Worm (Caenorhabditis elegans) whole organism, L2 larva: ENCODE measurements around the gene klp-12.

Experiments
- C34F6.9 ChIP-seq: fragments of 150-350 bp; optimal IDR thresholded peaks from 2 replicates; lab custom pipeline; 2014; ENCODE audit warnings: missing biosample characterization, missing genetic modification characterization
- F13H6.1 ChIP-seq: sonication (generic microtip); optimal IDR thresholded peaks from 2 replicates; lab custom pipeline; 2016; ENCODE audit warnings: missing genetic modification characterization, missing compliant biosample characterization
- Y55F3AM.14 ChIP-seq: fragments of 200-800 bp; sonication (Bioruptor generic); optimal IDR thresholded peaks from 2 replicates; lab custom pipeline; 2018; ENCODE audit warnings: mild to moderate bottlenecking, missing genetic modification characterization, missing compliant biosample characterization
- aly-2 ChIP-seq: fragments of 150-350 bp; optimal IDR thresholded peaks from 2 replicates; lab custom pipeline; 2014; ENCODE audit warnings: missing biosample characterization, missing genetic modification characterization
- blmp-1 ChIP-seq: sonication (generic microtip); optimal IDR thresholded peaks from 2 replicates; lab custom pipeline; 2017; ENCODE audit warnings: missing genetic modification characterization, mild to moderate bottlenecking, missing compliant biosample characterization, antibody characterized with exemption, moderate library complexity; ENCODE audit not compliant: insufficient read depth
- crh-2 ChIP-seq: sonication (generic microtip); optimal IDR thresholded peaks from 2 replicates; lab custom pipeline; 2017; ENCODE audit warnings: missing biosample characterization, missing genetic modification characterization
- dmd-4 ChIP-seq: sonication (generic microtip); optimal IDR thresholded peaks from 2 replicates; lab custom pipeline; 2017; ENCODE audit warnings: missing biosample characterization, missing genetic modification characterization
- egl-27 ChIP-seq: sonication (generic microtip); optimal IDR thresholded peaks from 3 replicates; lab custom pipeline; 2017; ENCODE audit warnings: missing biosample characterization, missing genetic modification reagents, missing genetic modification characterization
- elt-3 ChIP-seq: sonication (generic microtip); optimal IDR thresholded peaks from 2 replicates; lab custom pipeline; 2017; ENCODE audit warnings: missing biosample characterization, missing genetic modification characterization
- fos-1 ChIP-seq: fragments of 150-350 bp; optimal IDR thresholded peaks from 2 replicates; lab custom pipeline; 2014; ENCODE audit warnings: missing biosample characterization, missing genetic modification characterization
- gmeb-1 ChIP-seq: fragments of 150-350 bp; optimal IDR thresholded peaks from 2 replicates; lab custom pipeline; 2014; ENCODE audit warnings: missing biosample characterization, missing genetic modification characterization
- lin-13 ChIP-seq: fragments of 150-350 bp; optimal IDR thresholded peaks from 2 replicates; lab custom pipeline; 2014; ENCODE audit warnings: missing biosample characterization, missing genetic modification reagents, missing genetic modification characterization
- lsy-2 ChIP-seq, 2 experiments: fragments of 150-350 bp in 1 of 2; sonication (generic microtip) in 1 of 2; optimal IDR thresholded peaks; 2 replicates each; lab custom pipeline; 2014 to 2017; ENCODE audit warnings: missing biosample characterization in 2 of 2, missing genetic modification characterization in 2 of 2
- mab-5 ChIP-seq: fragments of 150-350 bp; optimal IDR thresholded peaks from 2 replicates; lab custom pipeline; 2014; ENCODE audit warnings: missing biosample characterization, missing genetic modification characterization
- mbf-1 ChIP-seq: sonication (generic microtip); optimal IDR thresholded peaks from 2 replicates; lab custom pipeline; 2017; ENCODE audit warnings: missing biosample characterization, missing genetic modification characterization
- nhr-10 ChIP-seq: sonication (generic microtip); optimal IDR thresholded peaks from 2 replicates; lab custom pipeline; 2017; ENCODE audit warnings: missing biosample characterization, missing genetic modification characterization
- nhr-12 ChIP-seq: fragments of 150-350 bp; optimal IDR thresholded peaks from 2 replicates; lab custom pipeline; 2014; ENCODE audit warnings: missing biosample characterization, missing genetic modification characterization
- nhr-129 ChIP-seq: fragments of 150-350 bp; optimal IDR thresholded peaks from 2 replicates; lab custom pipeline; 2014; ENCODE audit warnings: missing biosample characterization, missing genetic modification characterization
- nhr-25 ChIP-seq: fragments of 150-350 bp; sonication (generic microtip); optimal IDR thresholded peaks from 3 replicates; lab custom pipeline; 2014; ENCODE audit warnings: missing biosample characterization, missing genetic modification characterization
- nhr-6 ChIP-seq: fragments of 150-350 bp; optimal IDR thresholded peaks from 2 replicates; lab custom pipeline; 2014; ENCODE audit warnings: missing biosample characterization, missing genetic modification characterization
- peb-1 ChIP-seq: fragments of 150-350 bp; optimal IDR thresholded peaks from 2 replicates; lab custom pipeline; 2014; ENCODE audit warnings: missing biosample characterization, missing genetic modification characterization
- sem-4 ChIP-seq: fragments of 150-350 bp; optimal IDR thresholded peaks from 2 replicates; lab custom pipeline; 2014; ENCODE audit warnings: missing biosample characterization, missing genetic modification reagents, missing genetic modification characterization
- sma-3 ChIP-seq: sonication (generic microtip); optimal IDR thresholded peaks from 2 replicates; lab custom pipeline; 2016; ENCODE audit warnings: missing genetic modification reagents, missing genetic modification characterization, missing compliant biosample characterization
- sma-9 ChIP-seq, 2 experiments: fragments of 150-350 bp in 1 of 2; sonication (generic microtip) in 1 of 2; optimal IDR thresholded peaks; 2 replicates each; lab custom pipeline; 2014 to 2016; ENCODE audit warnings: missing genetic modification characterization in 2 of 2, mild to moderate bottlenecking in 1 of 2, missing biosample characterization in 1 of 2, missing compliant biosample characterization in 1 of 2, missing genetic modification reagents in 1 of 2, moderate library complexity in 1 of 2
- snpc-4 ChIP-seq: fragments of 150-350 bp; optimal IDR thresholded peaks from 2 replicates; lab custom pipeline; 2014; ENCODE audit warnings: missing biosample characterization, missing genetic modification characterization
- unc-55 ChIP-seq: fragments of 150-350 bp; sonication (generic microtip); optimal IDR thresholded peaks from 3 replicates; lab custom pipeline; 2014; ENCODE audit warnings: missing biosample characterization, missing genetic modification reagents, missing genetic modification characterization
- unc-62 ChIP-seq: fragments of 150-350 bp; optimal IDR thresholded peaks from 2 replicates; lab custom pipeline; 2014; ENCODE audit warnings: missing biosample characterization, missing genetic modification reagents, missing genetic modification characterization
- ztf-1 ChIP-seq: fragments of 200-800 bp; sonication (Bioruptor generic); conservative IDR thresholded peaks from 2 replicates; pipeline ENCODE4 v1.3.6; 2022; ENCODE audit warnings: missing genetic modification characterization, missing compliant biosample characterization
- ztf-4 ChIP-seq: fragments of 150-350 bp; optimal IDR thresholded peaks from 2 replicates; lab custom pipeline; 2014; ENCODE audit warnings: missing biosample characterization, missing genetic modification characterization

The klp-12 gene

ce11 chrIV:11375713-11376112 is 16.0 kb upstream of the klp-12 start:
- TF ChIP-seq nhr-10 (tag; lab: Kevin White, UChicago) (no peak), egl-27 (no peak), peb-1 (tag; lab: Kevin White, UChicago) (no peak), fos-1 (no peak), snpc-4 (no peak), crh-2 (tag; lab: Kevin White, UChicago) (no peak), nhr-12 (tag; lab: Kevin White, UChicago) (no peak), lsy-2 (tag; optimal IDR thresholded peaks at IDR 0.05; lab: Kevin White, UChicago) (no peak), sma-3 (no peak), nhr-129 (tag; lab: Kevin White, UChicago) (no peak), nhr-6 (tag; lab: Kevin White, UChicago) (no peak), gmeb-1 (tag; lab: Kevin White, UChicago) (no peak), F13H6.1 (tag; lab: Kevin White, UChicago) (no peak), nhr-25 (no peak), Y55F3AM.14 (GFP tag; lab: Kevin White, UChicago) (no peak), lin-13 (GFP tag; lab: Kevin White, UChicago) (no peak), mab-5 (no peak)

- TF ChIP-seq gmeb-1 (tag; lab: Kevin White, UChicago): no peak
- TF ChIP-seq aly-2 (tag; lab: Kevin White, UChicago): no peak
- TF ChIP-seq unc-62 (GFP tag; lab: Kevin White, UChicago): no peak
Observed at ce11 chrIV:11372366-11372997, 12.8 kb upstream of the klp-12 start, which contains the start of gene cbd-1. Gene cbd-1, plus strand, starts transcription at chrIV:11372991.

DNA sequence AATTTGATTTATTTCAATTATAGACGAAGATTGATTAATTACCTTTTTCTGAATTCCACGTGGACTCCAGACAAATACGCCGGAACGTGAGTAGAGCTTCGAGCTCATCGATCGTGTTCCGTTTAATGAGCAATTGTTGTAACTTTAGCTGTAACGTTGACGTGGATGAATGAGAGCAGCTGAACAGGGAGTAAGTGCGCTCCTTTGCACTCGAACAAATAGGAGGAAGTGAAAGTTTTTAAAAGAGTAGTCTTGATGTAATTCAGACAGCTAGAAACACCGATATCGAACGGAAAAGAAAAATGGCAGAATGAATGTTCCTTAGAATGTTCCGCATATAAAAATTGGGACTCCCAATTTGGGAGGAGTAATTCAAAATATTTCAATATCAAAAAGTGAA is 12.0 kb upstream of the klp-12 start, which contains the start of gene sec-31:
Gene sec-31, minus strand, starts transcription at position 148 of the 400 bp plus-strand sequence.
- TF ChIP-seq crh-2 (tag; lab: Kevin White, UChicago) (peak; percentile 60), blmp-1 (tag; lab: Kevin White, UChicago) (peak; percentile 75), mbf-1 (tag; lab: Kevin White, UChicago) (no peak), nhr-129 (tag; lab: Kevin White, UChicago) (peak; percentile 6)
- TF ChIP-seq, all 48 proteins: peak for 3

- TF ChIP-seq lsy-2 (tag; optimal IDR thresholded peaks at IDR 0.05; lab: Kevin White, UChicago) (peak in 1 of 2 experiments; percentile 34), dmd-4 (tag; lab: Kevin White, UChicago) (no peak), sma-9 (GFP tag; optimal IDR thresholded peaks at IDR 0.05; lab: Kevin White, UChicago) (no peak), sma-9 (tag; optimal IDR thresholded peaks at IDR 0.05; lab: Kevin White, UChicago) (no peak), crh-2 (tag; lab: Kevin White, UChicago) (peak; percentile 6), unc-55 (GFP tag; lab: Kevin White, UChicago) (peak; percentile 28), fos-1 (peak; percentile 40), Y55F3AM.14 (GFP tag; lab: Kevin White, UChicago) (no peak), C34F6.9 (peak; percentile 43), ztf-4 (no peak), nhr-129 (tag; lab: Kevin White, UChicago) (peak; percentile 29)
Observed at ce11 chrIV:11363806-11364562, 4.3 kb upstream of the klp-12 start.

DNA sequence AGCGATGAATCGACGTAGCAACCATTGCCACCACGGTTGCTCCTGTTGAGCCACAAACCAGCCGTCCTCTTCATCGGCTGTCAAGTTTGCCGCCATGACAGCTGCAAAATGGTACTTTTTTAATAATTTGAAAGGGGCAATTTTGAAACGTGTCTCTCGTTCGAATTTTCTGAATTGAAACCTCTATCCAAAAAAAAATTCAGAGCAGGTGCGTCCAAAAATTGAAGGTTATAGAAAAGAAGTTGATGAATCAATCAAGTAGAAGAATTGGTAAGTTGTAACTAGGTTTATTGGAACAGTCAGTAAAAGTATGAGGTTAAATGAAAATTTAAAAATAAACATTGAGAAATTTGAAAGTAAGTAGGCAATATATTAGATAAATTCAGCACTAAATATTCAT is 1.7 kb upstream of the klp-12 start, which contains the start of gene T01G1.4:
Gene T01G1.4, minus strand, starts transcription at position 101 of the 400 bp plus-strand sequence.
- TF ChIP-seq C34F6.9 (no peak), ztf-4 (no peak), nhr-10 (tag; lab: Kevin White, UChicago) (no peak), elt-3 (tag; lab: Kevin White, UChicago) (no peak), sem-4 (tag; lab: Kevin White, UChicago) (no peak), ztf-1 (GFP tag; lab: Robert Waterston, UW) (no peak)
